Worm (Caenorhabditis elegans) whole organism, young adult: ENCODE data around the gene K08B12.3.

Experiments
- B0035.1 ChIP-seq: sonication (generic microtip); optimal IDR thresholded peaks from 2 replicates; lab custom pipeline; 2016; ENCODE audit warnings: missing genetic modification characterization, mild to moderate bottlenecking, missing compliant biosample characterization, missing genotype, missing genetic modification reagents
- F10E7.11 ChIP-seq: sonication (generic microtip); optimal IDR thresholded peaks from 2 replicates; lab custom pipeline; 2017; ENCODE audit warnings: mild to moderate bottlenecking, missing genetic modification characterization, moderate library complexity, missing compliant biosample characterization
- F22D6.2 ChIP-seq: sonication (generic microtip); optimal IDR thresholded peaks from 2 replicates; lab custom pipeline; 2016; ENCODE audit warnings: mild to moderate bottlenecking, missing genetic modification characterization, missing compliant biosample characterization
- F37B4.10 ChIP-seq: fragments of 200-800 bp; sonication (Bioruptor generic); IDR thresholded peaks from 2 replicates; pipeline ENCODE4 v1.3.6; 2022; ENCODE audit warnings: missing genetic modification characterization, missing compliant biosample characterization
- F39B2.1 ChIP-seq: fragments of 200-800 bp; sonication (Bioruptor generic); IDR thresholded peaks from 2 replicates; pipeline ENCODE4 v1.3.6; 2022; ENCODE audit warnings: missing genetic modification reagents, missing genetic modification characterization, missing compliant biosample characterization
- F55B11.4 ChIP-seq: sonication (generic microtip); optimal IDR thresholded peaks from 2 replicates; lab custom pipeline; 2016; ENCODE audit warnings: missing compliant biosample characterization, missing genetic modification characterization, borderline replicate concordance; ENCODE audit not compliant: insufficient read depth
- K11D2.4 ChIP-seq: fragments of 200-800 bp; sonication (Bioruptor generic); IDR thresholded peaks from 2 replicates; pipeline ENCODE4 v1.3.6; 2022; ENCODE audit warnings: missing genetic modification reagents, missing genetic modification characterization, missing compliant biosample characterization
- ZK185.1 ChIP-seq: sonication (generic microtip); optimal IDR thresholded peaks from 2 replicates; lab custom pipeline; 2016; ENCODE audit warnings: mild to moderate bottlenecking, missing genetic modification characterization, missing compliant biosample characterization; ENCODE audit not compliant: poor library complexity, severe bottlenecking
- ama-1 ChIP-seq, 3 experiments: fragments of 150-350 bp in 1 of 3; sonication (generic microtip) in 2 of 3; optimal IDR thresholded peaks; 2 replicates each; lab custom pipeline; 2014 to 2018; ENCODE audit warnings: missing biosample characterization in 2 of 3, missing genetic modification characterization in 2 of 3, missing genetic modification reagents in 2 of 3
- cebp-2 ChIP-seq: fragments of 200-800 bp; sonication (Bioruptor generic); IDR thresholded peaks from 2 replicates; pipeline ENCODE4 v1.3.6; 2022; ENCODE audit warnings: missing genetic modification characterization, missing compliant biosample characterization
- ceh-40 ChIP-seq: fragments of 200-800 bp; sonication (Bioruptor generic); IDR thresholded peaks from 2 replicates; pipeline ENCODE4 v1.3.6; 2022; ENCODE audit warnings: missing genetic modification characterization, missing compliant biosample characterization
- ceh-91 ChIP-seq: fragments of 200-800 bp; sonication (Bioruptor generic); IDR thresholded peaks from 2 replicates; pipeline ENCODE4 v1.3.6; 2022; ENCODE audit warnings: missing genetic modification reagents, missing genetic modification characterization, missing compliant biosample characterization
- chd-7 ChIP-seq: sonication (generic microtip); optimal IDR thresholded peaks from 2 replicates; lab custom pipeline; 2016; ENCODE audit warnings: mild to moderate bottlenecking, missing genetic modification characterization, moderate library complexity, missing compliant biosample characterization
- dox-1 ChIP-seq: fragments of 200-800 bp; sonication (Bioruptor generic); IDR thresholded peaks from 2 replicates; pipeline ENCODE4 v1.3.6; 2022; ENCODE audit warnings: missing genetic modification reagents, missing genetic modification characterization, missing compliant biosample characterization
- dpff-1 ChIP-seq: sonication (generic microtip); optimal IDR thresholded peaks from 2 replicates; lab custom pipeline; 2017; ENCODE audit warnings: mild to moderate bottlenecking, missing genetic modification characterization, missing compliant biosample characterization
- egl-44 ChIP-seq: fragments of 200-800 bp; sonication (Bioruptor generic); IDR thresholded peaks from 2 replicates; pipeline ENCODE4 v1.3.6; 2022; ENCODE audit warnings: missing genetic modification reagents, missing genetic modification characterization, missing compliant biosample characterization
- fkh-3 ChIP-seq: sonication (generic microtip); optimal IDR thresholded peaks from 2 replicates; lab custom pipeline; 2016; ENCODE audit warnings: mild to moderate bottlenecking, missing genetic modification characterization, missing compliant biosample characterization
- hmg-1.2 ChIP-seq: fragments of 200-800 bp; sonication (Bioruptor generic); IDR thresholded peaks from 2 replicates; pipeline ENCODE4 v1.3.6; 2022; ENCODE audit warnings: missing genetic modification reagents, missing genetic modification characterization, missing compliant biosample characterization
- hmg-20 ChIP-seq: fragments of 200-800 bp; sonication (Bioruptor generic); IDR thresholded peaks from 2 replicates; pipeline ENCODE4 v1.3.6; 2022; ENCODE audit warnings: missing genetic modification reagents, missing genetic modification characterization, missing compliant biosample characterization
- let-526 ChIP-seq: fragments of 200-800 bp; sonication (Bioruptor generic); IDR thresholded peaks from 2 replicates; pipeline ENCODE4 v1.3.6; 2022; ENCODE audit warnings: missing genetic modification reagents, missing genetic modification characterization, missing compliant biosample characterization
- let-607 ChIP-seq, 2 experiments: fragments of 200-800 bp in 1 of 2; sonication (Bioruptor generic) in 1 of 2; sonication (generic microtip) in 1 of 2; optimal IDR thresholded peaks; 2 replicates each; lab custom pipeline; 2016 to 2018; ENCODE audit warnings: mild to moderate bottlenecking in 2 of 2, missing compliant biosample characterization in 2 of 2, missing genetic modification characterization in 2 of 2, moderate library complexity in 2 of 2, missing genotype in 1 of 2
- lin-26 ChIP-seq: fragments of 200-800 bp; sonication (Bioruptor generic); IDR thresholded peaks from 2 replicates; pipeline ENCODE4 v1.3.6; 2022; ENCODE audit warnings: missing genetic modification reagents, missing genetic modification characterization, missing compliant biosample characterization
- lin-35 ChIP-seq, 3 experiments: fragments of 150-350 bp in 2 of 3; sonication (generic microtip) in 1 of 3; optimal IDR thresholded peaks; 2 replicates each; lab custom pipeline; 2014 to 2018; ENCODE audit warnings: missing biosample characterization in 3 of 3, missing genetic modification characterization in 3 of 3, missing genetic modification reagents in 3 of 3
- lin-40 ChIP-seq: sonication (generic microtip); optimal IDR thresholded peaks from 2 replicates; lab custom pipeline; 2016; ENCODE audit warnings: missing genetic modification characterization, mild to moderate bottlenecking, missing compliant biosample characterization, missing genotype, missing genetic modification reagents
- madf-3 ChIP-seq: fragments of 200-800 bp; sonication (Bioruptor generic); IDR thresholded peaks from 2 replicates; pipeline ENCODE4 v1.3.6; 2022; ENCODE audit warnings: missing genetic modification reagents, missing genetic modification characterization, missing compliant biosample characterization
- madf-6 ChIP-seq: fragments of 200-800 bp; sonication (Bioruptor generic); IDR thresholded peaks from 2 replicates; pipeline ENCODE4 v1.3.6; 2022; ENCODE audit warnings: missing genetic modification reagents, missing genetic modification characterization, missing compliant biosample characterization
- madf-8 ChIP-seq: fragments of 200-800 bp; sonication (Bioruptor generic); conservative IDR thresholded peaks from 2 replicates; pipeline ENCODE4 v1.3.6; 2022; ENCODE audit warnings: missing genetic modification reagents, missing genetic modification characterization, missing compliant biosample characterization
- mel-28 ChIP-seq: sonication (generic microtip); optimal IDR thresholded peaks from 2 replicates; lab custom pipeline; 2016; ENCODE audit warnings: borderline replicate concordance, mild to moderate bottlenecking, missing genetic modification characterization, missing compliant biosample characterization
- mxl-1 ChIP-seq: sonication (generic microtip); optimal IDR thresholded peaks from 2 replicates; lab custom pipeline; 2016; ENCODE audit warnings: missing genetic modification characterization, missing compliant biosample characterization
- nfya-1 ChIP-seq: sonication (generic microtip); optimal IDR thresholded peaks from 2 replicates; lab custom pipeline; 2017; ENCODE audit warnings: antibody characterized with exemption, missing compliant biosample characterization, missing genetic modification characterization, borderline replicate concordance; ENCODE audit not compliant: insufficient read depth
- nfyb-1 ChIP-seq: fragments of 200-800 bp; sonication (Bioruptor generic); IDR thresholded peaks from 2 replicates; pipeline ENCODE4 v1.3.6; 2022; ENCODE audit warnings: missing genetic modification reagents, missing genetic modification characterization, missing compliant biosample characterization
- nhr-179 ChIP-seq: sonication (generic microtip); optimal IDR thresholded peaks from 2 replicates; lab custom pipeline; 2016; ENCODE audit warnings: mild to moderate bottlenecking, missing genetic modification characterization, missing compliant biosample characterization
- nhr-27 ChIP-seq: fragments of 200-800 bp; sonication (Bioruptor generic); optimal IDR thresholded peaks from 2 replicates; lab custom pipeline; 2018; ENCODE audit warnings: mild to moderate bottlenecking, missing genetic modification characterization, moderate library complexity, missing compliant biosample characterization
- nhr-90 ChIP-seq: sonication (generic microtip); optimal IDR thresholded peaks from 2 replicates; lab custom pipeline; 2016; ENCODE audit warnings: missing genotype, mild to moderate bottlenecking, missing genetic modification characterization, missing compliant biosample characterization
- rcor-1 ChIP-seq: fragments of 200-800 bp; sonication (Bioruptor generic); IDR thresholded peaks from 2 replicates; pipeline ENCODE4 v1.3.6; 2022; ENCODE audit warnings: missing genetic modification reagents, missing genetic modification characterization, missing compliant biosample characterization
- rec-8 ChIP-seq, 2 experiments: sonication (generic microtip); optimal IDR thresholded peaks; 2 replicates each; lab custom pipeline; 2016; ENCODE audit warnings: mild to moderate bottlenecking in 2 of 2, missing genetic modification characterization in 2 of 2, missing genetic modification reagents in 2 of 2, missing genotype in 2 of 2, missing biosample characterization in 1 of 2, missing compliant biosample characterization in 1 of 2, moderate library complexity in 1 of 2
- snpc-1.1 ChIP-seq: sonication (generic microtip); optimal IDR thresholded peaks from 2 replicates; lab custom pipeline; 2017; ENCODE audit warnings: missing genetic modification characterization, mild to moderate bottlenecking, missing compliant biosample characterization, antibody characterized with exemption, moderate library complexity, missing genotype, missing genetic modification reagents; ENCODE audit not compliant: insufficient read depth
- snpc-4 ChIP-seq, 5 experiments: fragments of 150-350 bp in 1 of 5; sonication (generic microtip) in 4 of 5; optimal IDR thresholded peaks; 2 replicates each; lab custom pipeline; 2014 to 2018; ENCODE audit warnings: missing genetic modification characterization in 5 of 5, missing biosample characterization in 3 of 5, antibody characterized with exemption in 2 of 5, mild to moderate bottlenecking in 2 of 5, missing compliant biosample characterization in 2 of 5, missing genotype in 2 of 5, moderate library complexity in 2 of 5, missing genetic modification reagents in 1 of 5
- somi-1 ChIP-seq: fragments of 200-800 bp; sonication (Bioruptor generic); optimal IDR thresholded peaks from 2 replicates; lab custom pipeline; 2018; ENCODE audit warnings: mild to moderate bottlenecking, missing genetic modification characterization, missing compliant biosample characterization
- ztf-22 ChIP-seq: fragments of 200-800 bp; sonication (Bioruptor generic); optimal IDR thresholded peaks from 2 replicates; lab custom pipeline; 2018; ENCODE audit warnings: mild to moderate bottlenecking, missing genetic modification characterization, moderate library complexity, missing compliant biosample characterization
- ztf-25 ChIP-seq: fragments of 200-800 bp; sonication (Bioruptor generic); IDR thresholded peaks from 2 replicates; pipeline ENCODE4 v1.3.6; 2022; ENCODE audit warnings: missing genetic modification reagents, missing genetic modification characterization, missing compliant biosample characterization
- ztf-26 ChIP-seq: sonication (generic microtip); optimal IDR thresholded peaks from 2 replicates; lab custom pipeline; 2017; ENCODE audit warnings: missing genetic modification characterization, missing compliant biosample characterization
- ztf-3 ChIP-seq: fragments of 200-800 bp; sonication (Bioruptor generic); optimal IDR thresholded peaks from 2 replicates; lab custom pipeline; 2018; ENCODE audit warnings: mild to moderate bottlenecking, missing genetic modification characterization, missing compliant biosample characterization

K08B12.3 gene

DNA sequence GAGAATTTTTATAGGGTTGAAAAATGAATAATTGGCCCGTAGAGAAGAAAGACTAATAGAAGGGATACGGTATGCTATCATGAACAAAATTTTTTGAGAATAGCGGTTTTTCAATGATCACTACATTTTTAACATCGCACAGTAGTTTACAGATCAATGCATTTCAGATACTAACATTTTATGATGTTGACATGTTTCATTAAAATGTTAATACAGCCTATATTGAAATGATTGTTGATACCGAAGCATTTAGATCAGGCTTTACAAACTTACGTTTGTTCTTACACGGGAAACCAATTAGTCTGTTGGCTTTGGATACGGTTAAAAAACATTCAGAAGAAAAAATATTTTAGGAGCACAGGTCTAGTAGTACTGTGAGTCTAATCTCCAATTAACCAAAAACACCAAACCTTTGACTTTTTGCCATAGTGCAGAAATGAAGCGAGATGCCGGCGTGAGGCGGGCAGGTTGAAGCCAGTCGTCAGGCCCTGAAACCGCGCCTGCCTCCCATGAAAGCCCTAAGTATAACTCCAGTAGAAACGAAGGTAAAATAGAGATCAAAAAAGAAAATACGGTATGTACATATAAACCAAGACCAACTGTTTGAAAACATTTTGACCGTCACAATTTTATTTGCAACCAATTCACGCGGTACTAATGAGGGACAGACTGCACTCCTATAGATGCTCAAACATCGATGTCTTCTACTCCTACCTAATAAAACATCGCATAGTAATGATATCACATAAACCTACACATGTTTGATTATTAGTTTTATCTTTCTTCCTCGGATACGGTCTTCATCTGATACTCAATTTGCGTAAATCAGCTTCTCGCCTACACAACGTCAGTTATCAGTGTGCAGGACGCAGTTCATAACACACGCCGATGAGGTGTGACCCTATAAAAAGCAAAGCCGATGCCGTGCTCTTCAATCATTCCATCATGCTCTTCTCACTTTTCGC, 43.4 kb downstream of the K08B12.3 start, which contains the start of gene fil-2 (continued):
- TF ChIP-seq let-526 (GFP tag; lab: Robert Waterston, UW) (0 out of 2 replicates have a peak, but pooled peaks have one; percentile 25), ztf-3 (GFP tag; lab: Kevin White, UChicago) (peak; percentile 74), ZK185.1 (tag; lab: Kevin White, UChicago) (peak; percentile 65), let-607 (tag; optimal IDR thresholded peaks at IDR 0.05; lab: Kevin White, UChicago) (peak in 1 of 2 experiments; percentile 4), nhr-179 (no peak), nhr-27 (tag; lab: Kevin White, UChicago) (no peak), ceh-40 (GFP tag; lab: Robert Waterston, UW) (no peak), K11D2.4 (GFP tag; lab: Robert Waterston, UW) (peak; percentile 40), ceh-91 (GFP tag; lab: Robert Waterston, UW) (no peak), nfyb-1 (peak; percentile 79), F10E7.11 (tag; lab: Kevin White, UChicago) (no peak), mxl-1 (no peak), hmg-20 (GFP tag; lab: Robert Waterston, UW) (0 out of 2 replicates have a peak, but pooled peaks have one; percentile 19), nfya-1 (tag; lab: Kevin White, UChicago) (no peak), egl-44 (peak; percentile 62; the same call in 1 of the 2 replicates), F22D6.2 (tag; lab: Kevin White, UChicago) (peak; percentile 17), madf-6 (GFP tag; lab: Robert Waterston, UW) (peak; percentile 37; the same call in 1 of the 2 replicates), F37B4.10 (GFP tag; lab: Robert Waterston, UW) (0 out of 2 replicates have a peak, but pooled peaks have one; percentile 4), lin-40 (no peak), lin-26 (GFP tag; lab: Robert Waterston, UW) (no peak), ama-1 (optimal IDR thresholded peaks at IDR 0.05; lab: Kevin White, UChicago) (no peak), ama-1 (GFP tag; optimal IDR thresholded peaks at IDR 0.05; lab: Kevin White, UChicago) (no peak), B0035.1 (tag; lab: Kevin White, UChicago) (no peak), dox-1 (GFP tag; lab: Robert Waterston, UW) (no peak), chd-7 (tag; lab: Kevin White, UChicago) (peak; percentile 57), ztf-22 (GFP tag; lab: Kevin White, UChicago) (no peak), F39B2.1 (GFP tag; lab: Robert Waterston, UW) (0 out of 2 replicates have a peak, but pooled peaks have one; percentile 16), fkh-3 (tag; lab: Kevin White, UChicago) (peak; percentile 29), ztf-26 (tag; lab: Kevin White, UChicago) (peak; percentile 23), rcor-1 (GFP tag; lab: Robert Waterston, UW) (peak; percentile 34; the same call in 1 of the 2 replicates), lin-35 (GFP tag; optimal IDR thresholded peaks at IDR 0.05; lab: Kevin White, UChicago) (no peak), rec-8 (tag; optimal IDR thresholded peaks at IDR 0.05; lab: Kevin White, UChicago) (no peak), F55B11.4 (no peak), madf-8 (no peak), nhr-90 (tag; lab: Kevin White, UChicago) (no peak), dpff-1 (tag; lab: Kevin White, UChicago) (peak; percentile 57), snpc-4 (GFP tag; optimal IDR thresholded peaks at IDR 0.05; lab: Kevin White, UChicago) (no peak), snpc-4 (tag; optimal IDR thresholded peaks at IDR 0.05; lab: Kevin White, UChicago) (no peak), cebp-2 (GFP tag; lab: Robert Waterston, UW) (no peak), somi-1 (no peak), madf-3 (peak; percentile 56; the same call in 1 of the 2 replicates), mel-28 (tag; lab: Kevin White, UChicago) (no peak), ztf-25 (no peak), snpc-1.1 (tag; lab: Kevin White, UChicago) (no peak), hmg-1.2 (GFP tag; lab: Robert Waterston, UW) (0 out of 2 replicates have a peak, but pooled peaks have one; percentile 21)
